Worm (Caenorhabditis elegans) whole organism, L1 larva: Measurements from ENCODE around the gene D1014.13.

Experiments
- C04F5.9 ChIP-seq: sonication (generic microtip); optimal IDR thresholded peaks from 2 replicates; lab custom pipeline; 2016; ENCODE audit warnings: missing genetic modification characterization, missing compliant biosample characterization
- F16B12.6 ChIP-seq: fragments of 150-350 bp; optimal IDR thresholded peaks from 2 replicates; lab custom pipeline; 2014; ENCODE audit warnings: missing biosample characterization, missing genetic modification characterization
- aha-1 ChIP-seq: fragments of 150-350 bp; optimal IDR thresholded peaks from 2 replicates; lab custom pipeline; 2014; ENCODE audit warnings: missing biosample characterization, missing genetic modification characterization
- aly-2 ChIP-seq: fragments of 150-350 bp; optimal IDR thresholded peaks from 2 replicates; lab custom pipeline; 2014; ENCODE audit warnings: missing biosample characterization, missing genetic modification characterization
- ama-1 ChIP-seq: fragments of 150-350 bp; optimal IDR thresholded peaks from 2 replicates; lab custom pipeline; 2014
- ceh-8 ChIP-seq: fragments of 200-800 bp; sonication (Bioruptor generic); optimal IDR thresholded peaks from 2 replicates; lab custom pipeline; 2018; ENCODE audit warnings: mild to moderate bottlenecking, missing genetic modification characterization, moderate library complexity, missing compliant biosample characterization
- ceh-88 ChIP-seq: fragments of 200-800 bp; sonication (Bioruptor generic); IDR thresholded peaks from 2 replicates; pipeline ENCODE4 v1.3.6; 2022; ENCODE audit warnings: missing genetic modification characterization, missing compliant biosample characterization
- dpl-1 ChIP-seq, 3 experiments: fragments of 150-350 bp in 2 of 3; sonication (generic microtip) in 1 of 3; optimal IDR thresholded peaks; 2 replicates each; lab custom pipeline; 2014 to 2017; ENCODE audit warnings: missing biosample characterization in 3 of 3, missing genetic modification characterization in 3 of 3, missing genetic modification reagents in 3 of 3
- dsc-1 ChIP-seq: sonication (generic microtip); optimal IDR thresholded peaks from 2 replicates; lab custom pipeline; 2016; ENCODE audit warnings: mild to moderate bottlenecking, missing genetic modification characterization, missing compliant biosample characterization
- egl-13 ChIP-seq: sonication (generic microtip); optimal IDR thresholded peaks from 2 replicates; lab custom pipeline; 2016; ENCODE audit warnings: missing genotype, missing genetic modification reagents, missing genetic modification characterization, missing compliant biosample characterization
- fkh-4 ChIP-seq: sonication (generic microtip); optimal IDR thresholded peaks from 2 replicates; lab custom pipeline; 2016; ENCODE audit warnings: missing compliant biosample characterization, missing genetic modification characterization, borderline replicate concordance
- fos-1 ChIP-seq: fragments of 150-350 bp; optimal IDR thresholded peaks from 2 replicates; lab custom pipeline; 2014; ENCODE audit warnings: missing biosample characterization, missing genetic modification characterization
- hlh-4 ChIP-seq: sonication (generic microtip); optimal IDR thresholded peaks from 2 replicates; lab custom pipeline; 2016; ENCODE audit warnings: mild to moderate bottlenecking, missing genetic modification characterization, missing compliant biosample characterization
- lin-13 ChIP-seq: fragments of 150-350 bp; optimal IDR thresholded peaks from 2 replicates; lab custom pipeline; 2014; ENCODE audit warnings: missing biosample characterization, missing genetic modification reagents, missing genetic modification characterization
- lin-15B ChIP-seq: fragments of 150-350 bp; sonication (generic microtip); optimal IDR thresholded peaks from 3 replicates; lab custom pipeline; 2014; ENCODE audit warnings: missing biosample characterization, missing genetic modification characterization
- lin-39 ChIP-seq: fragments of 150-350 bp; optimal IDR thresholded peaks from 2 replicates; lab custom pipeline; 2014; ENCODE audit warnings: missing biosample characterization, missing genetic modification reagents, missing genetic modification characterization
- lir-3 ChIP-seq: sonication (generic microtip); optimal IDR thresholded peaks from 2 replicates; lab custom pipeline; 2016; ENCODE audit warnings: mild to moderate bottlenecking, missing genetic modification characterization, moderate library complexity, missing compliant biosample characterization; ENCODE audit not compliant: poor library complexity
- mab-9 ChIP-seq: fragments of 200-800 bp; sonication (Bioruptor generic); IDR thresholded peaks from 2 replicates; pipeline ENCODE4 v1.3.6; 2022; ENCODE audit warnings: missing genetic modification reagents, missing genetic modification characterization, missing compliant biosample characterization
- mdl-1 ChIP-seq, 2 experiments: fragments of 150-350 bp; optimal IDR thresholded peaks; 2 replicates each; lab custom pipeline; 2014 to 2017; ENCODE audit warnings: missing biosample characterization in 2 of 2, missing genetic modification characterization in 2 of 2, inconsistent platforms in 1 of 2
- mef-2 ChIP-seq: fragments of 150-350 bp; optimal IDR thresholded peaks from 2 replicates; lab custom pipeline; 2014; ENCODE audit warnings: missing biosample characterization, missing genetic modification characterization
- mep-1 ChIP-seq: fragments of 150-350 bp; optimal IDR thresholded peaks from 2 replicates; lab custom pipeline; 2014; ENCODE audit warnings: missing biosample characterization, missing genetic modification characterization
- nhr-11 ChIP-seq: fragments of 150-350 bp; optimal IDR thresholded peaks from 2 replicates; lab custom pipeline; 2014; ENCODE audit warnings: missing biosample characterization, missing genetic modification characterization
- nhr-47 ChIP-seq: sonication (generic microtip); optimal IDR thresholded peaks from 2 replicates; lab custom pipeline; 2016; ENCODE audit warnings: mild to moderate bottlenecking, missing genetic modification characterization, moderate library complexity, missing compliant biosample characterization
- nhr-76 ChIP-seq: sonication (generic microtip); optimal IDR thresholded peaks from 2 replicates; lab custom pipeline; 2017; ENCODE audit warnings: missing biosample characterization, missing genetic modification characterization
- nhr-77 ChIP-seq: fragments of 150-350 bp; optimal IDR thresholded peaks from 2 replicates; lab custom pipeline; 2014; ENCODE audit warnings: missing biosample characterization, missing genetic modification characterization
- nhr-84 ChIP-seq: sonication (generic microtip); optimal IDR thresholded peaks from 2 replicates; lab custom pipeline; 2017; ENCODE audit warnings: missing biosample characterization, missing genetic modification characterization
- pag-3 ChIP-seq: sonication (generic microtip); optimal IDR thresholded peaks from 2 replicates; lab custom pipeline; 2017; ENCODE audit warnings: missing genetic modification characterization, mild to moderate bottlenecking, missing compliant biosample characterization, antibody characterized with exemption, borderline replicate concordance; ENCODE audit not compliant: insufficient read depth
- pqm-1 ChIP-seq: sonication (generic microtip); optimal IDR thresholded peaks from 3 replicates; lab custom pipeline; 2017; ENCODE audit warnings: missing biosample characterization, missing genetic modification characterization
- rnt-1 ChIP-seq: sonication (generic microtip); optimal IDR thresholded peaks from 2 replicates; lab custom pipeline; 2016; ENCODE audit warnings: mild to moderate bottlenecking, missing genetic modification characterization, moderate library complexity, missing compliant biosample characterization
- snu-23 ChIP-seq: sonication (generic microtip); optimal IDR thresholded peaks from 2 replicates; lab custom pipeline; 2016; ENCODE audit warnings: missing genetic modification characterization, missing compliant biosample characterization
- sox-4 ChIP-seq: sonication (generic microtip); optimal IDR thresholded peaks from 2 replicates; lab custom pipeline; 2016; ENCODE audit warnings: missing genetic modification characterization, missing compliant biosample characterization
- unc-130 ChIP-seq: fragments of 150-350 bp; optimal IDR thresholded peaks from 2 replicates; lab custom pipeline; 2017; ENCODE audit warnings: missing biosample characterization, missing genetic modification characterization, inconsistent platforms
- unc-30 ChIP-seq: sonication (generic microtip); optimal IDR thresholded peaks from 2 replicates; lab custom pipeline; 2017; ENCODE audit warnings: missing biosample characterization, missing genetic modification characterization
- unc-62 ChIP-seq: fragments of 150-350 bp; optimal IDR thresholded peaks from 2 replicates; lab custom pipeline; 2014; ENCODE audit warnings: missing biosample characterization, missing genetic modification reagents, missing genetic modification characterization
- unc-98 ChIP-seq: fragments of 200-800 bp; sonication (Bioruptor generic); IDR thresholded peaks from 2 replicates; pipeline ENCODE4 v1.3.6; 2022; ENCODE audit warnings: missing genetic modification characterization, missing compliant biosample characterization
- xbp-1 ChIP-seq: sonication (generic microtip); optimal IDR thresholded peaks from 2 replicates; lab custom pipeline; 2016; ENCODE audit warnings: missing genetic modification characterization, missing compliant biosample characterization
- zip-4 ChIP-seq: fragments of 200-800 bp; sonication (Bioruptor generic); optimal IDR thresholded peaks from 2 replicates; lab custom pipeline; 2018; ENCODE audit warnings: mild to moderate bottlenecking, missing genetic modification characterization, moderate library complexity, missing compliant biosample characterization
- ztf-11 ChIP-seq, 2 experiments: sonication (generic microtip); optimal IDR thresholded peaks; 2 replicates each; lab custom pipeline; 2016 to 2017; ENCODE audit warnings: missing genetic modification characterization in 2 of 2, missing biosample characterization in 1 of 2, missing compliant biosample characterization in 1 of 2

D1014.13 gene

ce11 chrV:8178914-8179542, 33.6 kb downstream of the D1014.13 start, which contains the start of gene srp-7 (continued):
- no peak for TF ChIP-seq lin-39 (tag; lab: Kevin White, UChicago)

- TF ChIP-seq nhr-11 (tag; lab: Kevin White, UChicago) = no peak
- TF ChIP-seq nhr-47 (tag; lab: Kevin White, UChicago) = no peak
- TF ChIP-seq C04F5.9 (tag; lab: Kevin White, UChicago) = no peak
- no peak for TF ChIP-seq egl-13 (tag; lab: Kevin White, UChicago)
- TF ChIP-seq snu-23 (GFP tag; lab: Kevin White, UChicago) = no peak
- TF ChIP-seq mdl-1 (tag; optimal IDR thresholded peaks at IDR 0.05; lab: Kevin White, UChicago) = no peak
- TF ChIP-seq nhr-84 = no peak
These were observed 38.0 kb downstream of the D1014.13 start, which contains the start of gene srp-8 for ce11 chrV:8183384-8183783. Gene srp-8 (plus strand): TSS chrV:8183684.

ce11 chrV:8185737-8186136, 40.3 kb downstream of the D1014.13 start, which contains the start of gene F20D6.2:
Gene F20D6.2 (plus strand): TSS chrV:8186037.
- TF ChIP-seq xbp-1 (tag; lab: Kevin White, UChicago) (no peak), lir-3 (no peak), pag-3 (tag; lab: Kevin White, UChicago) (no peak), ceh-8 (GFP tag; lab: Kevin White, UChicago) (no peak), ceh-88 (GFP tag; lab: Robert Waterston, UW) (no peak), aha-1 (tag; lab: Kevin White, UChicago) (no peak), unc-130 (tag; lab: Kevin White, UChicago) (no peak), rnt-1 (tag; lab: Kevin White, UChicago) (no peak), mef-2 (tag; lab: Kevin White, UChicago) (no peak), dsc-1 (tag; lab: Kevin White, UChicago) (no peak), mab-9 (GFP tag; lab: Robert Waterston, UW) (no peak), dpl-1 (GFP tag; optimal IDR thresholded peaks at IDR 0.05; lab: Kevin White, UChicago) (no peak)

- no peak for TF ChIP-seq aha-1 (tag; lab: Kevin White, UChicago)
- no peak for TF ChIP-seq sox-4 (tag; lab: Kevin White, UChicago)
- no peak for TF ChIP-seq lin-13 (GFP tag; lab: Kevin White, UChicago)
- TF ChIP-seq F16B12.6 (tag; lab: Kevin White, UChicago) = no peak
- no peak for TF ChIP-seq nhr-76
- no peak for TF ChIP-seq lin-39 (tag; lab: Kevin White, UChicago)
- no peak for TF ChIP-seq mef-2 (tag; lab: Kevin White, UChicago)
- TF ChIP-seq nhr-11 (tag; lab: Kevin White, UChicago) = no peak
- no peak for TF ChIP-seq ama-1 (lab: Kevin White, UChicago)
- TF ChIP-seq, all 84 proteins: peak for 0
These were observed 43.0 kb downstream of the D1014.13 start, which contains the start of gene F20D6.15 for ce11 chrV:8188421-8188820. Gene F20D6.15 (minus strand): TSS chrV:8188467.

ce11 chrV:8190016-8190415, 44.6 kb downstream of the D1014.13 start, which contains the start of gene F20D6.12:
Gene F20D6.12 (minus strand): TSS chrV:8190116.
- TF ChIP-seq C04F5.9 (tag; lab: Kevin White, UChicago) (no peak), ztf-11 (tag; optimal IDR thresholded peaks at IDR 0.05; lab: Kevin White, UChicago) (no peak), sox-4 (tag; lab: Kevin White, UChicago) (no peak), zip-4 (no peak), fos-1 (tag; lab: Kevin White, UChicago) (no peak)

- TF ChIP-seq hlh-4 (tag; lab: Kevin White, UChicago) (no peak), lin-15B (tag; lab: Kevin White, UChicago) (no peak), nhr-77 (tag; lab: Kevin White, UChicago) (no peak), nhr-84 (no peak), unc-30 (tag; lab: Kevin White, UChicago) (no peak), pqm-1 (tag; lab: Kevin White, UChicago) (no peak), unc-62 (no peak), mep-1 (no peak), snu-23 (GFP tag; lab: Kevin White, UChicago) (no peak), C04F5.9 (tag; lab: Kevin White, UChicago) (no peak), lir-3 (no peak), aha-1 (tag; lab: Kevin White, UChicago) (no peak), unc-98 (GFP tag; lab: Robert Waterston, UW) (no peak), aly-2 (tag; lab: Kevin White, UChicago) (no peak), fkh-4 (tag; lab: Kevin White, UChicago) (no peak)
These were observed 45.0 kb downstream of the D1014.13 start, which contains the start of gene F20D6.1 for ce11 chrV:8190430-8190829. Gene F20D6.1 (plus strand): TSS chrV:8190730.
